Fruit fly (Drosophila melanogaster): ENCODE results near the gene CG13841.

dm6 chr3R:22803655-22804341 lies 36.3 kb upstream of the CG13841 start, which contains the start of gene CG7031:
- no peak for TF ChIP-seq CTCF (optimal IDR thresholded peaks at IDR 0.05)
- TF ChIP-seq CG8478 (optimal IDR thresholded peaks at IDR 0.05), result no peak

Data from S2 (cell line).